Worm (Caenorhabditis elegans) whole organism, L4/young adult: ENCODE data around the gene txt-8.

Experiments used
- dao-5 ChIP-seq: sonication (generic microtip); optimal IDR thresholded peaks from 2 replicates; lab custom pipeline; 2016; ENCODE audit warnings: missing genotype, missing genetic modification characterization, moderate library complexity, missing compliant biosample characterization
- him-1 ChIP-seq: sonication (generic microtip); optimal IDR thresholded peaks from 2 replicates; lab custom pipeline; 2016; ENCODE audit warnings: missing genotype, missing genetic modification reagents, missing genetic modification characterization, missing compliant biosample characterization

ce11 chrV:18414051-18414450 lies at the start of gene txt-8:
- TF ChIP-seq him-1 (tag; lab: Kevin White, UChicago), result no peak
- no peak for TF ChIP-seq dao-5 (tag; lab: Kevin White, UChicago)
